Worm (Caenorhabditis elegans) whole organism, L2 larva: ENCODE data around the gene scl-7.

Experiments
- C34F6.9 ChIP-seq: fragments of 150-350 bp; optimal IDR thresholded peaks from 2 replicates; lab custom pipeline; 2014; ENCODE audit warnings: missing biosample characterization, missing genetic modification characterization
- F13H6.1 ChIP-seq: sonication (generic microtip); optimal IDR thresholded peaks from 2 replicates; lab custom pipeline; 2016; ENCODE audit warnings: missing genetic modification characterization, missing compliant biosample characterization
- R02D3.7 ChIP-seq: fragments of 150-350 bp; optimal IDR thresholded peaks from 2 replicates; lab custom pipeline; 2014; ENCODE audit warnings: missing biosample characterization, missing genetic modification characterization
- Y55F3AM.14 ChIP-seq: fragments of 200-800 bp; sonication (Bioruptor generic); optimal IDR thresholded peaks from 2 replicates; lab custom pipeline; 2018; ENCODE audit warnings: mild to moderate bottlenecking, missing genetic modification characterization, missing compliant biosample characterization
- ZK546.5 ChIP-seq: sonication (generic microtip); optimal IDR thresholded peaks from 2 replicates; lab custom pipeline; 2017; ENCODE audit warnings: missing biosample characterization, missing genetic modification characterization
- alr-1 ChIP-seq: fragments of 150-350 bp; optimal IDR thresholded peaks from 2 replicates; lab custom pipeline; 2014; ENCODE audit warnings: missing biosample characterization, missing genetic modification characterization
- blmp-1 ChIP-seq: sonication (generic microtip); optimal IDR thresholded peaks from 2 replicates; lab custom pipeline; 2017; ENCODE audit warnings: missing genetic modification characterization, mild to moderate bottlenecking, missing compliant biosample characterization, antibody characterized with exemption, moderate library complexity; ENCODE audit not compliant: insufficient read depth
- ceh-82 ChIP-seq: fragments of 150-350 bp; optimal IDR thresholded peaks from 2 replicates; lab custom pipeline; 2014; ENCODE audit warnings: missing biosample characterization, missing genetic modification characterization
- dmd-4 ChIP-seq: sonication (generic microtip); optimal IDR thresholded peaks from 2 replicates; lab custom pipeline; 2017; ENCODE audit warnings: missing biosample characterization, missing genetic modification characterization
- egl-27 ChIP-seq: sonication (generic microtip); optimal IDR thresholded peaks from 3 replicates; lab custom pipeline; 2017; ENCODE audit warnings: missing biosample characterization, missing genetic modification reagents, missing genetic modification characterization
- elt-3 ChIP-seq: sonication (generic microtip); optimal IDR thresholded peaks from 2 replicates; lab custom pipeline; 2017; ENCODE audit warnings: missing biosample characterization, missing genetic modification characterization
- fos-1 ChIP-seq: fragments of 150-350 bp; optimal IDR thresholded peaks from 2 replicates; lab custom pipeline; 2014; ENCODE audit warnings: missing biosample characterization, missing genetic modification characterization
- gmeb-1 ChIP-seq: fragments of 150-350 bp; optimal IDR thresholded peaks from 2 replicates; lab custom pipeline; 2014; ENCODE audit warnings: missing biosample characterization, missing genetic modification characterization
- lin-11 ChIP-seq: fragments of 150-350 bp; sonication (generic microtip); optimal IDR thresholded peaks from 2 replicates; lab custom pipeline; 2014; ENCODE audit warnings: missing biosample characterization, missing genetic modification characterization, inconsistent platforms, mixed read lengths
- lin-39 ChIP-seq: fragments of 150-350 bp; optimal IDR thresholded peaks from 2 replicates; lab custom pipeline; 2014; ENCODE audit warnings: missing biosample characterization, missing genetic modification reagents, missing genetic modification characterization
- mdl-1 ChIP-seq, 2 experiments: fragments of 150-350 bp in 1 of 2; sonication (generic microtip) in 1 of 2; optimal IDR thresholded peaks; 2 replicates each; lab custom pipeline; 2017; ENCODE audit warnings: missing biosample characterization in 2 of 2, missing genetic modification characterization in 2 of 2
- nhr-10 ChIP-seq: sonication (generic microtip); optimal IDR thresholded peaks from 2 replicates; lab custom pipeline; 2017; ENCODE audit warnings: missing biosample characterization, missing genetic modification characterization
- nhr-11 ChIP-seq: fragments of 150-350 bp; optimal IDR thresholded peaks from 2 replicates; lab custom pipeline; 2014; ENCODE audit warnings: missing biosample characterization, missing genetic modification characterization
- nhr-129 ChIP-seq: fragments of 150-350 bp; optimal IDR thresholded peaks from 2 replicates; lab custom pipeline; 2014; ENCODE audit warnings: missing biosample characterization, missing genetic modification characterization
- nhr-21 ChIP-seq: fragments of 150-350 bp; optimal IDR thresholded peaks from 2 replicates; lab custom pipeline; 2014; ENCODE audit warnings: missing biosample characterization, missing genetic modification characterization
- nhr-23 ChIP-seq: fragments of 150-350 bp; optimal IDR thresholded peaks from 2 replicates; lab custom pipeline; 2014; ENCODE audit warnings: missing biosample characterization, missing genetic modification reagents, missing genetic modification characterization
- nhr-25 ChIP-seq: fragments of 150-350 bp; sonication (generic microtip); optimal IDR thresholded peaks from 3 replicates; lab custom pipeline; 2014; ENCODE audit warnings: missing biosample characterization, missing genetic modification characterization
- nhr-6 ChIP-seq: fragments of 150-350 bp; optimal IDR thresholded peaks from 2 replicates; lab custom pipeline; 2014; ENCODE audit warnings: missing biosample characterization, missing genetic modification characterization
- nhr-77 ChIP-seq: fragments of 150-350 bp; optimal IDR thresholded peaks from 2 replicates; lab custom pipeline; 2014; ENCODE audit warnings: missing biosample characterization, missing genetic modification characterization
- peb-1 ChIP-seq: fragments of 150-350 bp; optimal IDR thresholded peaks from 2 replicates; lab custom pipeline; 2014; ENCODE audit warnings: missing biosample characterization, missing genetic modification characterization
- skn-1 ChIP-seq: sonication (generic microtip); optimal IDR thresholded peaks from 2 replicates; lab custom pipeline; 2017; ENCODE audit warnings: missing biosample characterization, missing genetic modification characterization
- sma-3 ChIP-seq: sonication (generic microtip); optimal IDR thresholded peaks from 2 replicates; lab custom pipeline; 2016; ENCODE audit warnings: missing genetic modification reagents, missing genetic modification characterization, missing compliant biosample characterization
- sma-9 ChIP-seq, 2 experiments: fragments of 150-350 bp in 1 of 2; sonication (generic microtip) in 1 of 2; optimal IDR thresholded peaks; 2 replicates each; lab custom pipeline; 2014 to 2016; ENCODE audit warnings: missing genetic modification characterization in 2 of 2, mild to moderate bottlenecking in 1 of 2, missing biosample characterization in 1 of 2, missing compliant biosample characterization in 1 of 2, missing genetic modification reagents in 1 of 2, moderate library complexity in 1 of 2
- snpc-4 ChIP-seq: fragments of 150-350 bp; optimal IDR thresholded peaks from 2 replicates; lab custom pipeline; 2014; ENCODE audit warnings: missing biosample characterization, missing genetic modification characterization
- unc-39 ChIP-seq: fragments of 150-350 bp; optimal IDR thresholded peaks from 2 replicates; lab custom pipeline; 2014; ENCODE audit warnings: missing biosample characterization, missing genetic modification characterization
- unc-62 ChIP-seq: fragments of 150-350 bp; optimal IDR thresholded peaks from 2 replicates; lab custom pipeline; 2014; ENCODE audit warnings: missing biosample characterization, missing genetic modification reagents, missing genetic modification characterization
- ztf-1 ChIP-seq: fragments of 200-800 bp; sonication (Bioruptor generic); conservative IDR thresholded peaks from 2 replicates; pipeline ENCODE4 v1.3.6; 2022; ENCODE audit warnings: missing genetic modification characterization, missing compliant biosample characterization
- ztf-11 ChIP-seq: sonication (generic microtip); optimal IDR thresholded peaks from 2 replicates; lab custom pipeline; 2017; ENCODE audit warnings: missing biosample characterization, missing genetic modification characterization

scl-7 gene

ce11 chrIV:13075625-13076252 lies 5.5 kb downstream of the scl-7 start:
- TF ChIP-seq sma-9 (GFP tag; optimal IDR thresholded peaks at IDR 0.05; lab: Kevin White, UChicago): peak; percentile 78
- TF ChIP-seq sma-9 (tag; optimal IDR thresholded peaks at IDR 0.05; lab: Kevin White, UChicago): no peak
- peak; percentile 48 for TF ChIP-seq nhr-21 (tag; lab: Kevin White, UChicago)
- peak; percentile 57 for TF ChIP-seq sma-3
- no peak for TF ChIP-seq alr-1
- TF ChIP-seq nhr-25 (tag; lab: Kevin White, UChicago): peak; percentile 26
- peak; percentile 6 for TF ChIP-seq gmeb-1
- TF ChIP-seq nhr-129 (tag; lab: Kevin White, UChicago): peak; percentile 80
- peak; percentile 30 for TF ChIP-seq fos-1
- TF ChIP-seq elt-3 (tag; lab: Kevin White, UChicago): no peak
- TF ChIP-seq blmp-1 (tag; lab: Kevin White, UChicago): peak; percentile 33

ce11 chrIV:13076620-13077019 lies 6.4 kb downstream of the scl-7 start, which contains the start of gene C39E9.7:
Gene C39E9.7, minus strand, starts transcription at chrIV:13076720.
- TF ChIP-seq nhr-25 (tag; lab: Kevin White, UChicago) (no peak), gmeb-1 (no peak)

ce11 chrIV:13077694-13078093 lies 7.5 kb downstream of the scl-7 start:
- peak; percentile 86 for TF ChIP-seq nhr-21 (tag; lab: Kevin White, UChicago)
- TF ChIP-seq mdl-1 (tag; optimal IDR thresholded peaks at IDR 0.05; lab: Kevin White, UChicago): peak in 1 of 2 experiments; percentile 29
- no peak for TF ChIP-seq nhr-11
- peak; percentile 72 for TF ChIP-seq blmp-1 (tag; lab: Kevin White, UChicago)
- TF ChIP-seq nhr-25 (tag; lab: Kevin White, UChicago): peak; percentile 76
- TF ChIP-seq ZK546.5: no peak
- peak; percentile 49 for TF ChIP-seq sma-3
- TF ChIP-seq F13H6.1 (tag; lab: Kevin White, UChicago): no peak
- no peak for TF ChIP-seq C34F6.9 (tag; lab: Kevin White, UChicago)
- TF ChIP-seq nhr-77 (tag; lab: Kevin White, UChicago): no peak
- peak; percentile 87 for TF ChIP-seq sma-9 (GFP tag; optimal IDR thresholded peaks at IDR 0.05; lab: Kevin White, UChicago)
- TF ChIP-seq sma-9 (tag; optimal IDR thresholded peaks at IDR 0.05; lab: Kevin White, UChicago): no peak
- peak; percentile 55 for TF ChIP-seq nhr-129 (tag; lab: Kevin White, UChicago)

ce11 chrIV:13078342-13078741 lies 8.1 kb downstream of the scl-7 start:
- no peak for TF ChIP-seq R02D3.7 (tag; lab: Kevin White, UChicago)
- TF ChIP-seq nhr-21 (tag; lab: Kevin White, UChicago): no peak
- no peak for TF ChIP-seq gmeb-1
- no peak for TF ChIP-seq ztf-1 (GFP tag; lab: Robert Waterston, UW)
- TF ChIP-seq alr-1: no peak
- TF ChIP-seq fos-1: no peak

- TF ChIP-seq nhr-6 (peak; percentile 14), ztf-11 (tag; lab: Kevin White, UChicago) (no peak), sma-3 (peak; percentile 77), nhr-25 (tag; lab: Kevin White, UChicago) (peak; percentile 94), dmd-4 (tag; lab: Kevin White, UChicago) (no peak), ceh-82 (tag; lab: Kevin White, UChicago) (no peak), sma-9 (GFP tag; optimal IDR thresholded peaks at IDR 0.05; lab: Kevin White, UChicago) (peak; percentile 74), sma-9 (tag; optimal IDR thresholded peaks at IDR 0.05; lab: Kevin White, UChicago) (peak; percentile 1), gmeb-1 (no peak), fos-1 (peak; percentile 41), blmp-1 (tag; lab: Kevin White, UChicago) (peak; percentile 48), Y55F3AM.14 (GFP tag; lab: Kevin White, UChicago) (peak; percentile 23), snpc-4 (tag; lab: Kevin White, UChicago) (no peak), unc-62 (GFP tag; lab: Kevin White, UChicago) (no peak), nhr-23 (no peak), egl-27 (tag; lab: Kevin White, UChicago) (peak; percentile 13), nhr-129 (tag; lab: Kevin White, UChicago) (peak; percentile 71), lin-39 (no peak), nhr-21 (tag; lab: Kevin White, UChicago) (peak; percentile 52)
These were observed 8.9 kb downstream of the scl-7 start, which contains the start of gene C39E9.8 for ce11 chrIV:13079119-13079518. Gene C39E9.8, plus strand, starts transcription at chrIV:13079446.

- TF ChIP-seq nhr-129 (tag; lab: Kevin White, UChicago) (peak; percentile 98), F13H6.1 (tag; lab: Kevin White, UChicago) (no peak), unc-39 (tag; lab: Kevin White, UChicago) (no peak), lin-11 (tag; lab: Kevin White, UChicago) (no peak), nhr-21 (tag; lab: Kevin White, UChicago) (peak; percentile 55), nhr-6 (no peak), peb-1 (tag; lab: Kevin White, UChicago) (no peak), nhr-25 (tag; lab: Kevin White, UChicago) (peak; percentile 66), ztf-11 (tag; lab: Kevin White, UChicago) (no peak), nhr-10 (tag; lab: Kevin White, UChicago) (no peak), lin-39 (no peak), snpc-4 (tag; lab: Kevin White, UChicago) (no peak), Y55F3AM.14 (GFP tag; lab: Kevin White, UChicago) (no peak), nhr-11 (peak; percentile 35), sma-9 (GFP tag; optimal IDR thresholded peaks at IDR 0.05; lab: Kevin White, UChicago) (no peak), sma-9 (tag; optimal IDR thresholded peaks at IDR 0.05; lab: Kevin White, UChicago) (no peak), egl-27 (tag; lab: Kevin White, UChicago) (no peak), sma-3 (peak; percentile 36), R02D3.7 (tag; lab: Kevin White, UChicago) (no peak), skn-1 (tag; lab: Kevin White, UChicago) (no peak), alr-1 (no peak), ztf-1 (GFP tag; lab: Robert Waterston, UW) (no peak)
These were observed 9.9 kb downstream of the scl-7 start for ce11 chrIV:13080185-13080584.
